Fruit fly (Drosophila melanogaster): ENCODE measurements around the gene Cyp4s3.

DNA sequence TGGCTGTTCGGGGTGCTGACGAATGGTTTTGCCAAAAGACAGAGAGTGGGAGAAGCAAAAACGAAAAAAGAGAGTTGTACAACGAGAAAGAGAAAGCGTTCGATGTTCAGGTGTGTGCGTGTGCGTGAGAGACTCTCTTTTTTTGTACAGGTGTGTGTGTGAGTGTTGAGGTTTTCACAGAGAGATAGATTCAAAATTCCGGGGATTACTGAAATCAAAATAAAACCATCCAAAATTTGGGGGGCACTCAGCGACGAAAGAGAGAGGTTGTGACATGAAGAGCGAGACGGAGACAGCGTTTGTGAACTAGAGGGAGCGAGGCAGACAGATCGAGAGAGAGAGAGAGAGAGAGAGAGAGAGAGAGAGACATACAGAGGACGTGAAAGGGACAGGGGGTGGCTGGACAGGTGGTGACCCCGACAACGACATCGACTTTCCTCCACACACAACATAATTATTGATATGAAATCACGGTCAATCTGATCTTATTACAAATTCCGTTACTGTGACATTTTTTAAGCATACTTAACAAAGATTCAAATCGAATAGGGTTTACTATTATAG, 27.0 kb upstream of the Cyp4s3 start:
- TF ChIP-seq psq (optimal IDR thresholded peaks at IDR 0.05) (no peak), Myc (optimal IDR thresholded peaks at IDR 0.05) (no peak), ttk (optimal IDR thresholded peaks at IDR 0.05) (no peak), insv (optimal IDR thresholded peaks at IDR 0.05) (no peak), h (optimal IDR thresholded peaks at IDR 0.05) (no peak)

Measured in Kc167 (cell line).